Fruit fly (Drosophila melanogaster) whole organism, embryonic: ENCODE data around the gene Sgs5bis.

Experiments
- ATbp ChIP-seq: fragments of 200-800 bp; sonication (Bioruptor generic); optimal IDR thresholded peaks from 2 replicates; lab custom pipeline; 2017; ENCODE audit warnings: missing biosample characterization, mild to moderate bottlenecking, missing genetic modification characterization, missing genetic modification reagents
- Antp ChIP-seq: fragments of 200-800 bp; sonication (Bioruptor generic); optimal IDR thresholded peaks from 3 replicates; lab custom pipeline; 2016; ENCODE audit warnings: missing biosample characterization, missing genetic modification characterization
- B-H2 ChIP-seq: fragments of 200-800 bp; sonication (Bioruptor generic); optimal IDR thresholded peaks from 2 replicates; lab custom pipeline; 2018; ENCODE audit warnings: missing biosample characterization, mild to moderate bottlenecking, missing genetic modification characterization
- CG11695 ChIP-seq: fragments of 200-800 bp; sonication (Bioruptor generic); IDR thresholded peaks from 3 replicates; pipeline ENCODE4 v1.3.6; 2022; ENCODE audit warnings: missing biosample characterization, missing genetic modification characterization
- CG11696 ChIP-seq: fragments of 200-800 bp; sonication (Bioruptor generic); IDR thresholded peaks from 2 replicates; pipeline ENCODE4 v1.3.6; 2022; ENCODE audit warnings: missing biosample characterization, missing genetic modification characterization
- CG12942 ChIP-seq: fragments of 200-800 bp; sonication (Bioruptor generic); optimal IDR thresholded peaks from 3 replicates; lab custom pipeline; 2016; ENCODE audit warnings: missing biosample characterization, missing genetic modification characterization
- CG13624 ChIP-seq: fragments of 200-800 bp; sonication (Bioruptor generic); optimal IDR thresholded peaks from 2 replicates; lab custom pipeline; 2016; ENCODE audit warnings: missing biosample characterization, missing genetic modification characterization
- CG13894 ChIP-seq: fragments of 200-800 bp; sonication (Bioruptor generic); optimal IDR thresholded peaks from 3 replicates; lab custom pipeline; 2018; ENCODE audit warnings: missing biosample characterization, mild to moderate bottlenecking, missing genetic modification characterization, moderate library complexity
- CG15269 ChIP-seq: fragments of 200-800 bp; sonication (Bioruptor generic); optimal IDR thresholded peaks from 2 replicates; lab custom pipeline; 2018; ENCODE audit warnings: missing biosample characterization, mild to moderate bottlenecking, missing genetic modification characterization, moderate library complexity
- CG15601 ChIP-seq: fragments of 200-800 bp; sonication (Bioruptor generic); optimal IDR thresholded peaks from 3 replicates; lab custom pipeline; 2019; ENCODE audit warnings: missing biosample characterization, mild to moderate bottlenecking, missing genetic modification characterization, moderate library complexity
- CG18262 ChIP-seq: fragments of 200-800 bp; optimal IDR thresholded peaks from 3 replicates; lab custom pipeline; 2019; ENCODE audit warnings: missing biosample characterization, mild to moderate bottlenecking, missing genetic modification characterization, moderate library complexity
- CG30020 ChIP-seq: fragments of 200-800 bp; optimal IDR thresholded peaks from 2 replicates; lab custom pipeline; 2019; ENCODE audit warnings: missing biosample characterization, mild to moderate bottlenecking, missing genetic modification characterization, moderate library complexity
- CG3407 ChIP-seq: fragments of 200-800 bp; sonication (Bioruptor generic); optimal IDR thresholded peaks from 2 replicates; lab custom pipeline; 2018; ENCODE audit warnings: missing biosample characterization, mild to moderate bottlenecking, missing genetic modification characterization
- CG3995 ChIP-seq: fragments of 200-800 bp; sonication (Bioruptor generic); optimal IDR thresholded peaks from 3 replicates; lab custom pipeline; 2016; ENCODE audit warnings: missing biosample characterization, missing genetic modification characterization
- CG5953 ChIP-seq: fragments of 200-800 bp; sonication (Bioruptor generic); IDR thresholded peaks from 2 replicates; pipeline ENCODE4 v1.3.6; 2022; ENCODE audit warnings: missing biosample characterization, missing genetic modification characterization
- CG6683 ChIP-seq: fragments of 200-800 bp; sonication (Bioruptor generic); optimal IDR thresholded peaks from 2 replicates; lab custom pipeline; 2017; ENCODE audit warnings: missing biosample characterization, mild to moderate bottlenecking, missing genetic modification characterization, missing genetic modification reagents
- CG6689 ChIP-seq: fragments of 200-800 bp; sonication (Bioruptor generic); IDR thresholded peaks from 2 replicates; pipeline ENCODE4 v1.3.6; 2022; ENCODE audit warnings: missing biosample characterization, missing genetic modification characterization
- CG7271 ChIP-seq: fragments of 200-800 bp; sonication (Bioruptor generic); optimal IDR thresholded peaks from 2 replicates; lab custom pipeline; 2018; ENCODE audit warnings: missing biosample characterization, mild to moderate bottlenecking, missing genetic modification characterization, moderate library complexity
- CG7357 ChIP-seq: fragments of 200-800 bp; sonication (Bioruptor generic); IDR thresholded peaks from 3 replicates; pipeline ENCODE4 v1.3.6; 2022; ENCODE audit warnings: missing biosample characterization, missing genetic modification characterization
- CG8359 ChIP-seq: fragments of 200-800 bp; sonication (Bioruptor generic); optimal IDR thresholded peaks from 2 replicates; lab custom pipeline; 2017; ENCODE audit warnings: missing biosample characterization, mild to moderate bottlenecking, missing genetic modification characterization, borderline replicate concordance
- CG9727 ChIP-seq: fragments of 200-800 bp; sonication (Bioruptor generic); optimal IDR thresholded peaks from 3 replicates; lab custom pipeline; 2017; ENCODE audit warnings: missing biosample characterization, mild to moderate bottlenecking, missing genetic modification characterization
- CoRest ChIP-seq: fragments of 200-800 bp; sonication (Bioruptor generic); optimal IDR thresholded peaks from 3 replicates; lab custom pipeline; 2018; ENCODE audit warnings: missing biosample characterization, mild to moderate bottlenecking, missing genetic modification characterization, moderate library complexity
- Dek ChIP-seq: fragments of 200-800 bp; sonication (Bioruptor generic); optimal IDR thresholded peaks from 3 replicates; lab custom pipeline; 2019; ENCODE audit warnings: missing biosample characterization, mild to moderate bottlenecking, missing genetic modification characterization, moderate library complexity
- HLH54F ChIP-seq: fragments of 200-800 bp; sonication (Bioruptor generic); optimal IDR thresholded peaks from 3 replicates; lab custom pipeline; 2016; ENCODE audit warnings: missing biosample characterization, missing genetic modification characterization
- Hand ChIP-seq: fragments of 200-800 bp; sonication (Bioruptor generic); optimal IDR thresholded peaks from 2 replicates; lab custom pipeline; 2017; ENCODE audit warnings: mild to moderate bottlenecking, missing biosample characterization, missing genetic modification reagents, missing genetic modification characterization
- Myb ChIP-seq: fragments of 200-800 bp; sonication (Bioruptor generic); optimal IDR thresholded peaks from 2 replicates; lab custom pipeline; 2016; ENCODE audit warnings: missing biosample characterization, missing genetic modification characterization
- NK7.1 ChIP-seq: fragments of 200-800 bp; sonication (Bioruptor generic); optimal IDR thresholded peaks from 3 replicates; lab custom pipeline; 2016; ENCODE audit warnings: missing biosample characterization, missing genetic modification characterization
- Ssrp ChIP-seq: fragments of 200-800 bp; sonication (Bioruptor generic); optimal IDR thresholded peaks from 2 replicates; lab custom pipeline; 2018; ENCODE audit warnings: missing biosample characterization, mild to moderate bottlenecking, missing genetic modification characterization, moderate library complexity
- TFAM ChIP-seq: fragments of 200-800 bp; sonication (Bioruptor generic); optimal IDR thresholded peaks from 2 replicates; lab custom pipeline; 2017; ENCODE audit warnings: missing biosample characterization, missing genetic modification characterization, inconsistent platforms
- Taf1 ChIP-seq: fragments of 200-800 bp; sonication (Bioruptor generic); IDR thresholded peaks from 2 replicates; pipeline ENCODE4 v1.3.6; 2022; ENCODE audit warnings: missing biosample characterization, missing genetic modification characterization
- Xrp1 ChIP-seq: fragments of 200-800 bp; sonication (Bioruptor generic); IDR thresholded peaks from 2 replicates; pipeline ENCODE4 v1.3.6; 2022; ENCODE audit warnings: missing biosample characterization, missing genetic modification characterization
- YL-1 ChIP-seq: fragments of 200-800 bp; sonication (Bioruptor generic); optimal IDR thresholded peaks from 3 replicates; lab custom pipeline; 2017; ENCODE audit warnings: missing biosample characterization, mild to moderate bottlenecking, missing genetic modification characterization
- btn ChIP-seq: fragments of 200-800 bp; sonication (Bioruptor generic); optimal IDR thresholded peaks from 2 replicates; lab custom pipeline; 2016; ENCODE audit warnings: missing biosample characterization, missing genetic modification characterization
- cg ChIP-seq: fragments of 200-800 bp; sonication (Bioruptor generic); optimal IDR thresholded peaks from 3 replicates; lab custom pipeline; 2019; ENCODE audit warnings: missing biosample characterization, mild to moderate bottlenecking, missing genetic modification characterization, moderate library complexity
- dan ChIP-seq: fragments of 200-800 bp; sonication (Bioruptor generic); IDR thresholded peaks from 2 replicates; pipeline ENCODE4 v1.3.6; 2022; ENCODE audit warnings: missing biosample characterization, missing genetic modification characterization
- dimm ChIP-seq: fragments of 200-800 bp; sonication (Bioruptor generic); IDR thresholded peaks from 2 replicates; pipeline ENCODE4 v1.3.6; 2022; ENCODE audit warnings: missing biosample characterization, missing genetic modification characterization
- gce ChIP-seq: fragments of 200-800 bp; sonication (Bioruptor generic); IDR thresholded peaks from 3 replicates; pipeline ENCODE4 v1.3.6; 2022; ENCODE audit warnings: missing biosample characterization, missing genetic modification characterization
- gt ChIP-seq: fragments of 200-800 bp; sonication (Bioruptor generic); IDR thresholded peaks from 2 replicates; pipeline ENCODE4 v1.3.6; 2022; ENCODE audit warnings: missing biosample characterization, missing genetic modification characterization
- ind ChIP-seq: fragments of 200-800 bp; sonication (Bioruptor generic); optimal IDR thresholded peaks from 3 replicates; lab custom pipeline; 2016; ENCODE audit warnings: missing biosample characterization, missing genetic modification characterization
- lab ChIP-seq: fragments of 200-800 bp; sonication (Bioruptor generic); optimal IDR thresholded peaks from 3 replicates; lab custom pipeline; 2017; ENCODE audit warnings: missing biosample characterization, missing genetic modification characterization, mild to moderate bottlenecking, moderate library complexity, missing genetic modification reagents
- nmo ChIP-seq: fragments of 200-800 bp; sonication (Bioruptor generic); optimal IDR thresholded peaks from 2 replicates; lab custom pipeline; 2018; ENCODE audit warnings: missing biosample characterization, mild to moderate bottlenecking, missing genetic modification characterization, moderate library complexity
- odd ChIP-seq: fragments of 200-800 bp; sonication (Bioruptor generic); optimal IDR thresholded peaks from 2 replicates; lab custom pipeline; 2017; ENCODE audit warnings: missing biosample characterization, mild to moderate bottlenecking, missing genetic modification characterization
- pita ChIP-seq: fragments of 200-800 bp; sonication (Bioruptor generic); optimal IDR thresholded peaks from 2 replicates; lab custom pipeline; 2017; ENCODE audit warnings: missing biosample characterization, mild to moderate bottlenecking, missing genetic modification characterization
- pnt ChIP-seq: fragments of 200-800 bp; sonication (Bioruptor generic); optimal IDR thresholded peaks from 3 replicates; lab custom pipeline; 2016; ENCODE audit warnings: missing biosample characterization, missing genetic modification characterization
- row ChIP-seq: fragments of 200-800 bp; sonication (Bioruptor generic); IDR thresholded peaks from 3 replicates; pipeline ENCODE4 v1.3.6; 2022; ENCODE audit warnings: missing biosample characterization, missing genetic modification characterization
- salm ChIP-seq: fragments of 200-800 bp; sonication (Bioruptor generic); optimal IDR thresholded peaks from 2 replicates; lab custom pipeline; 2018; ENCODE audit warnings: missing biosample characterization, mild to moderate bottlenecking, missing genetic modification characterization
- scrt ChIP-seq: fragments of 200-800 bp; sonication (Bioruptor generic); optimal IDR thresholded peaks from 2 replicates; lab custom pipeline; 2018; ENCODE audit warnings: missing biosample characterization, mild to moderate bottlenecking, missing genetic modification characterization, moderate library complexity
- so ChIP-seq: fragments of 200-800 bp; sonication (Bioruptor generic); IDR thresholded peaks from 3 replicates; pipeline ENCODE4 v1.3.6; 2022; ENCODE audit warnings: missing biosample characterization, missing genetic modification characterization
- ttk ChIP-seq: fragments of 200-800 bp; sonication (Bioruptor generic); IDR thresholded peaks from 2 replicates; pipeline ENCODE4 v2.1.2; 2022; ENCODE audit warnings: missing biosample characterization, missing genetic modification characterization
- twi ChIP-seq: fragments of 200-800 bp; optimal IDR thresholded peaks from 2 replicates; lab custom pipeline; 2019; ENCODE audit warnings: missing biosample characterization, mild to moderate bottlenecking, missing genetic modification characterization, moderate library complexity
- wor ChIP-seq: fragments of 200-800 bp; sonication (Bioruptor generic); IDR thresholded peaks from 2 replicates; pipeline ENCODE4 v1.3.6; 2022; ENCODE audit warnings: missing biosample characterization, missing genetic modification characterization
- yki ChIP-seq: fragments of >200 bp; optimal IDR thresholded peaks from 3 replicates; lab custom pipeline; 2018

Gene Sgs5bis

DNA sequence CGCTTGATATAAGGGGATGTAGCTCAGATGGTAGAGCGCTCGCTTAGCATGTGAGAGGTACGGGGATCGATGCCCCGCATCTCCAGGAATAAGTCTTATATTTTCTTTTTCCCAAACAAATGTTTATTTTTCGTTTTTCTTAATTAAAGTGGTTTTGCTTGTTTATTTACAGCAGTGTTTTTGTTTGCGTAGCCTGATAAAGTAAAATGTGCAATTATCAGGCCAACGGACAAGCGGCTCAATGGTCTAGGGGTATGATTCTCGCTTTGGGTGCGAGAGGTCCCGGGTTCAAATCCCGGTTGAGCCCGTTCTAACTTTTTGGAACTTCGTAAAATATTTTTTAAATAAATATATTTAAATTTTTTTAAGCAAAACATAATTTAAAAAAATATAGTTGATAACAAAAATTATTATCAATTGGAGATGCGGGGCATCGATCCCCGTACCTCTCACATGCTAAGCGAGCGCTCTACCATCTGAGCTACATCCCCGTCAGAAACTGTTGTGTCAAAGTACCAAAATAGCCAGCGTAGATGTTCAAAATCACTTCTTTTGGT, 25.6 kb downstream of the Sgs5bis start (continued):
- TF ChIP-seq Taf1 (no peak), scrt (peak; percentile 15), CG7271 (tag; lab: Kevin White, UChicago) (no peak), CG11695 (GFP tag; lab: Robert Waterston, UW) (peak; percentile 37; the same call in 1 of the 3 replicates), dan (GFP tag; lab: Robert Waterston, UW) (no peak), CG15269 (no peak), CG7357 (GFP tag; lab: Robert Waterston, UW) (no peak), ttk (GFP tag; lab: Robert Waterston, UW) (no peak), Antp (GFP tag; lab: Kevin White, UChicago) (no peak), CG3995 (GFP tag; lab: Kevin White, UChicago) (no peak), Dek (tag; lab: Kevin White, UChicago) (peak; percentile 39), Xrp1 (GFP tag; lab: Robert Waterston, UW) (peak; percentile 40; the same call in 1 of the 2 replicates), TFAM (no peak), CG3407 (GFP tag; lab: Kevin White, UChicago) (no peak), YL-1 (GFP tag; lab: Kevin White, UChicago) (no peak), CG5953 (GFP tag; lab: Robert Waterston, UW) (no peak; the same call in 1 of the 2 replicates), yki (lab: Kevin White, UChicago) (no peak), HLH54F (GFP tag; lab: Kevin White, UChicago) (no peak), ind (GFP tag; lab: Kevin White, UChicago) (no peak), CG8359 (GFP tag; lab: Kevin White, UChicago) (no peak), pnt (GFP tag; lab: Kevin White, UChicago) (no peak), gt (GFP tag; lab: Robert Waterston, UW) (no peak), odd (no peak), CG18262 (tag; lab: Kevin White, UChicago) (peak; percentile 49), nmo (GFP tag; lab: Kevin White, UChicago) (no peak), B-H2 (GFP tag; lab: Kevin White, UChicago) (no peak), CG13894 (tag; lab: Kevin White, UChicago) (peak; percentile 23), twi (tag; lab: Kevin White, UChicago) (no peak), CG30020 (tag; lab: Kevin White, UChicago) (no peak), Hand (GFP tag; lab: Kevin White, UChicago) (no peak), salm (peak; percentile 65), Ssrp (tag; lab: Kevin White, UChicago) (no peak), cg (GFP tag; lab: Kevin White, UChicago) (no peak), pita (GFP tag; lab: Kevin White, UChicago) (no peak), Myb (GFP tag; lab: Kevin White, UChicago) (no peak), CG15601 (tag; lab: Kevin White, UChicago) (peak; percentile 6), so (GFP tag; lab: Robert Waterston, UW) (peak; percentile 50; the same call in 1 of the 3 replicates), ATbp (no peak), CG9727 (GFP tag; lab: Kevin White, UChicago) (no peak), gce (GFP tag; lab: Robert Waterston, UW) (no peak), CG6683 (GFP tag; lab: Kevin White, UChicago) (no peak), lab (GFP tag; lab: Kevin White, UChicago) (peak; percentile 0), wor (GFP tag; lab: Robert Waterston, UW) (no peak), dimm (GFP tag; lab: Robert Waterston, UW) (no peak), CG13624 (GFP tag; lab: Kevin White, UChicago) (no peak), CG11696 (no peak), CoRest (tag; lab: Kevin White, UChicago) (no peak), row (GFP tag; lab: Robert Waterston, UW) (no peak), CG6689 (no peak), CG12942 (GFP tag; lab: Kevin White, UChicago) (no peak), btn (no peak), NK7.1 (no peak)
